Fruit fly (Drosophila melanogaster) whole organism, embryonic: Measurements from ENCODE around the gene CG18268.

Experiments used
- Asciz ChIP-seq: fragments of 200-800 bp; sonication (Bioruptor generic); optimal IDR thresholded peaks from 2 replicates; lab custom pipeline; 2017; ENCODE audit warnings: missing biosample characterization, mild to moderate bottlenecking, missing genetic modification characterization, missing genetic modification reagents
- BtbVII ChIP-seq: fragments of 200-800 bp; sonication (Bioruptor generic); optimal IDR thresholded peaks from 3 replicates; lab custom pipeline; 2017; ENCODE audit warnings: missing biosample characterization, mild to moderate bottlenecking, missing genetic modification characterization
- C15 ChIP-seq: fragments of 200-800 bp; sonication (Bioruptor generic); IDR thresholded peaks from 3 replicates; pipeline ENCODE4 v1.3.6; 2022; ENCODE audit warnings: missing biosample characterization, missing genetic modification characterization
- CG11247 ChIP-seq: fragments of 200-800 bp; sonication (Bioruptor generic); IDR thresholded peaks from 2 replicates; pipeline ENCODE4 v1.3.6; 2022; ENCODE audit warnings: missing biosample characterization, missing genetic modification characterization
- CG11695 ChIP-seq: fragments of 200-800 bp; sonication (Bioruptor generic); IDR thresholded peaks from 3 replicates; pipeline ENCODE4 v1.3.6; 2022; ENCODE audit warnings: missing biosample characterization, missing genetic modification characterization
- CG12104 ChIP-seq: fragments of 200-800 bp; sonication (Bioruptor generic); optimal IDR thresholded peaks from 3 replicates; lab custom pipeline; 2016; ENCODE audit warnings: missing biosample characterization, missing genetic modification characterization
- CG13775 ChIP-seq: fragments of 200-800 bp; sonication (Bioruptor generic); optimal IDR thresholded peaks from 3 replicates; lab custom pipeline; 2017; ENCODE audit warnings: missing biosample characterization, mild to moderate bottlenecking, missing genetic modification characterization
- CG15479 ChIP-seq: fragments of 200-800 bp; sonication (Bioruptor generic); optimal IDR thresholded peaks from 3 replicates; lab custom pipeline; 2019; ENCODE audit warnings: missing biosample characterization, mild to moderate bottlenecking, missing genetic modification characterization, moderate library complexity
- CG15514 ChIP-seq: fragments of 200-800 bp; sonication (Bioruptor generic); optimal IDR thresholded peaks from 3 replicates; lab custom pipeline; 2017; ENCODE audit warnings: missing biosample characterization, missing genetic modification characterization, mild to moderate bottlenecking, moderate library complexity, missing genetic modification reagents
- CG17568 ChIP-seq: fragments of 200-800 bp; sonication (Bioruptor generic); optimal IDR thresholded peaks from 2 replicates; lab custom pipeline; 2018; ENCODE audit warnings: missing biosample characterization, mild to moderate bottlenecking, missing genetic modification characterization, moderate library complexity
- CG17612 ChIP-seq: fragments of 200-800 bp; sonication (Bioruptor generic); IDR thresholded peaks from 2 replicates; pipeline ENCODE4 v1.3.6; 2022; ENCODE audit warnings: missing biosample characterization, missing genetic modification characterization
- CG17912 ChIP-seq: fragments of 200-800 bp; sonication (Bioruptor generic); optimal IDR thresholded peaks from 2 replicates; lab custom pipeline; 2018; ENCODE audit warnings: missing biosample characterization, mild to moderate bottlenecking, missing genetic modification characterization
- CG2875 ChIP-seq: fragments of 200-800 bp; sonication (Bioruptor generic); optimal IDR thresholded peaks from 2 replicates; lab custom pipeline; 2017; ENCODE audit warnings: missing biosample characterization, mild to moderate bottlenecking, missing genetic modification characterization, missing genetic modification reagents
- CG31365 ChIP-seq: fragments of 200-800 bp; sonication (Bioruptor generic); optimal IDR thresholded peaks from 2 replicates; lab custom pipeline; 2018; ENCODE audit warnings: missing biosample characterization, mild to moderate bottlenecking, missing genetic modification characterization
- CG3281 ChIP-seq: fragments of 200-800 bp; sonication (Bioruptor generic); optimal IDR thresholded peaks from 3 replicates; lab custom pipeline; 2017; ENCODE audit warnings: missing biosample characterization, mild to moderate bottlenecking, missing genetic modification characterization
- CG4854 ChIP-seq: fragments of 200-800 bp; sonication (Bioruptor generic); optimal IDR thresholded peaks from 2 replicates; lab custom pipeline; 2016; ENCODE audit warnings: missing biosample characterization, missing genetic modification characterization, inconsistent platforms
- CG6854 ChIP-seq: fragments of 200-800 bp; sonication (Bioruptor generic); optimal IDR thresholded peaks from 3 replicates; lab custom pipeline; 2017; ENCODE audit warnings: missing biosample characterization, mild to moderate bottlenecking, missing genetic modification characterization
- CG7556 ChIP-seq: fragments of 200-800 bp; sonication (Bioruptor generic); optimal IDR thresholded peaks from 2 replicates; lab custom pipeline; 2017; ENCODE audit warnings: missing biosample characterization, mild to moderate bottlenecking, missing genetic modification characterization
- CG7839 ChIP-seq: fragments of 200-800 bp; sonication (Bioruptor generic); optimal IDR thresholded peaks from 3 replicates; lab custom pipeline; 2018; ENCODE audit warnings: missing biosample characterization, mild to moderate bottlenecking, missing genetic modification characterization, moderate library complexity
- CG8924 ChIP-seq: fragments of 200-800 bp; optimal IDR thresholded peaks from 3 replicates; lab custom pipeline; 2019; ENCODE audit warnings: missing biosample characterization, mild to moderate bottlenecking, missing genetic modification characterization, moderate library complexity
- CG9609 ChIP-seq: fragments of 200-800 bp; sonication (Bioruptor generic); optimal IDR thresholded peaks from 3 replicates; lab custom pipeline; 2016; ENCODE audit warnings: missing biosample characterization, missing genetic modification characterization
- H15 ChIP-seq: fragments of 200-800 bp; sonication (Bioruptor generic); IDR thresholded peaks from 3 replicates; pipeline ENCODE4 v1.3.6; 2022; ENCODE audit warnings: missing biosample characterization, missing genetic modification characterization
- HLH4C ChIP-seq: fragments of 200-800 bp; sonication (Bioruptor generic); IDR thresholded peaks from 3 replicates; pipeline ENCODE4 v1.3.6; 2022; ENCODE audit warnings: missing biosample characterization, missing genetic modification characterization; ENCODE audit not compliant: partially characterized antibody
- Hey ChIP-seq: fragments of 200-800 bp; sonication (Bioruptor generic); optimal IDR thresholded peaks from 3 replicates; lab custom pipeline; 2018; ENCODE audit warnings: missing biosample characterization, mild to moderate bottlenecking, missing genetic modification characterization
- Kr ChIP-seq: fragments of 200-800 bp; sonication (Bioruptor generic); optimal IDR thresholded peaks from 2 replicates; lab custom pipeline; 2017; ENCODE audit warnings: missing biosample characterization, mild to moderate bottlenecking, missing genetic modification characterization
- Lpt ChIP-seq: fragments of >200 bp; optimal IDR thresholded peaks from 2 replicates; lab custom pipeline; 2018; ENCODE audit warnings: missing biosample characterization, missing genetic modification characterization
- MESR4 ChIP-seq: fragments of 200-800 bp; sonication (Bioruptor generic); optimal IDR thresholded peaks from 2 replicates; lab custom pipeline; 2018; ENCODE audit warnings: missing biosample characterization, mild to moderate bottlenecking, missing genetic modification characterization, moderate library complexity
- Neu2 ChIP-seq: fragments of 200-800 bp; sonication (Bioruptor generic); optimal IDR thresholded peaks from 3 replicates; lab custom pipeline; 2016; ENCODE audit warnings: missing biosample characterization, missing genetic modification characterization, borderline replicate concordance
- Nf-YC ChIP-seq: fragments of 200-800 bp; optimal IDR thresholded peaks from 3 replicates; lab custom pipeline; 2019; ENCODE audit warnings: missing biosample characterization, mild to moderate bottlenecking, missing genetic modification characterization, moderate library complexity
- Poxn ChIP-seq: fragments of 200-800 bp; sonication (Bioruptor generic); IDR thresholded peaks from 2 replicates; pipeline ENCODE4 v1.3.6; 2022; ENCODE audit warnings: missing biosample characterization, missing genetic modification characterization
- Spps ChIP-seq: fragments of 200-800 bp; sonication (Bioruptor generic); optimal IDR thresholded peaks from 2 replicates; lab custom pipeline; 2018; ENCODE audit warnings: missing biosample characterization, mild to moderate bottlenecking, missing genetic modification characterization
- Sry-δ ChIP-seq: fragments of 200-800 bp; sonication (Bioruptor generic); optimal IDR thresholded peaks from 2 replicates; lab custom pipeline; 2016; ENCODE audit warnings: missing biosample characterization, missing genetic modification characterization
- Usf ChIP-seq: fragments of 200-800 bp; sonication (Bioruptor generic); optimal IDR thresholded peaks from 2 replicates; lab custom pipeline; 2017; ENCODE audit warnings: missing genotype, missing biosample characterization, missing genetic modification characterization
- Xrp1 ChIP-seq: fragments of 200-800 bp; sonication (Bioruptor generic); IDR thresholded peaks from 2 replicates; pipeline ENCODE4 v1.3.6; 2022; ENCODE audit warnings: missing biosample characterization, missing genetic modification characterization
- bab2 ChIP-seq: fragments of 200-800 bp; sonication (Bioruptor generic); optimal IDR thresholded peaks from 2 replicates; lab custom pipeline; 2016; ENCODE audit warnings: missing biosample characterization, missing genetic modification characterization
- br ChIP-seq: fragments of >200 bp; optimal IDR thresholded peaks from 2 replicates; lab custom pipeline; 2017
- corto ChIP-seq: fragments of 200-800 bp; sonication (Bioruptor generic); optimal IDR thresholded peaks from 2 replicates; lab custom pipeline; 2016; ENCODE audit warnings: missing biosample characterization, mild to moderate bottlenecking, missing genetic modification characterization, moderate library complexity
- dysf ChIP-seq: fragments of 200-800 bp; sonication (Bioruptor generic); IDR thresholded peaks from 3 replicates; pipeline ENCODE4 v1.3.6; 2022; ENCODE audit warnings: missing biosample characterization, missing genetic modification characterization
- en ChIP-seq: fragments of 200-800 bp; sonication (Bioruptor generic); optimal IDR thresholded peaks from 2 replicates; lab custom pipeline; 2016; ENCODE audit warnings: missing biosample characterization, missing genetic modification characterization
- hb ChIP-seq: fragments of 200-800 bp; sonication (Bioruptor generic); IDR thresholded peaks from 3 replicates; pipeline ENCODE4 v1.3.6; 2022; ENCODE audit warnings: missing biosample characterization, missing genetic modification characterization; ENCODE audit not compliant: partially characterized antibody
- hth ChIP-seq: fragments of >200 bp; optimal IDR thresholded peaks from 2 replicates; lab custom pipeline; 2017; ENCODE audit warnings: inconsistent platforms
- jumu ChIP-seq: fragments of 200-800 bp; sonication (Bioruptor generic); optimal IDR thresholded peaks from 3 replicates; lab custom pipeline; 2016; ENCODE audit warnings: missing biosample characterization, missing genetic modification characterization
- lola ChIP-seq, 3 experiments: fragments of >200 bp in 2 of 3; fragments of 200-800 bp in 1 of 3; sonication (Bioruptor generic) in 1 of 3; optimal IDR thresholded peaks; 2 replicates each; lab custom pipeline; 2017 to 2019; ENCODE audit warnings: missing biosample characterization in 3 of 3, missing genetic modification characterization in 3 of 3, mild to moderate bottlenecking in 1 of 3, moderate library complexity in 1 of 3
- pan ChIP-seq, 4 experiments: fragments of >200 bp in 3 of 4; fragments of 200-800 bp in 1 of 4; sonication (Bioruptor generic) in 1 of 4; optimal IDR thresholded peaks in 3 of 4; IDR thresholded peaks in 1 of 4; 2 replicates each; pipeline versions ENCODE4 v1.3.6 to Lab custom; 2017 to 2022; ENCODE audit warnings: missing biosample characterization in 2 of 4, missing genetic modification characterization in 2 of 4, mixed read lengths in 1 of 4
- peb ChIP-seq: fragments of 200-800 bp; sonication (Bioruptor generic); IDR thresholded peaks from 2 replicates; pipeline ENCODE4 v1.3.6; 2022; ENCODE audit warnings: missing biosample characterization, missing genetic modification characterization
- pnt ChIP-seq: fragments of 200-800 bp; sonication (Bioruptor generic); optimal IDR thresholded peaks from 3 replicates; lab custom pipeline; 2016; ENCODE audit warnings: missing biosample characterization, missing genetic modification characterization
- pum ChIP-seq: fragments of 200-800 bp; sonication (Bioruptor generic); optimal IDR thresholded peaks from 2 replicates; lab custom pipeline; 2016; ENCODE audit warnings: missing biosample characterization, missing genetic modification characterization
- repo ChIP-seq: fragments of 200-800 bp; sonication (Bioruptor generic); optimal IDR thresholded peaks from 2 replicates; lab custom pipeline; 2016; ENCODE audit warnings: missing biosample characterization, missing genetic modification characterization
- sqz ChIP-seq: fragments of 200-800 bp; sonication (Bioruptor generic); optimal IDR thresholded peaks from 3 replicates; lab custom pipeline; 2018; ENCODE audit warnings: missing biosample characterization, mild to moderate bottlenecking, missing genetic modification characterization
- toy ChIP-seq: fragments of 200-800 bp; sonication (Bioruptor generic); IDR thresholded peaks from 2 replicates; pipeline ENCODE4 v1.3.6; 2022; ENCODE audit warnings: missing biosample characterization, missing genetic modification characterization

The CG18268 gene

DNA sequence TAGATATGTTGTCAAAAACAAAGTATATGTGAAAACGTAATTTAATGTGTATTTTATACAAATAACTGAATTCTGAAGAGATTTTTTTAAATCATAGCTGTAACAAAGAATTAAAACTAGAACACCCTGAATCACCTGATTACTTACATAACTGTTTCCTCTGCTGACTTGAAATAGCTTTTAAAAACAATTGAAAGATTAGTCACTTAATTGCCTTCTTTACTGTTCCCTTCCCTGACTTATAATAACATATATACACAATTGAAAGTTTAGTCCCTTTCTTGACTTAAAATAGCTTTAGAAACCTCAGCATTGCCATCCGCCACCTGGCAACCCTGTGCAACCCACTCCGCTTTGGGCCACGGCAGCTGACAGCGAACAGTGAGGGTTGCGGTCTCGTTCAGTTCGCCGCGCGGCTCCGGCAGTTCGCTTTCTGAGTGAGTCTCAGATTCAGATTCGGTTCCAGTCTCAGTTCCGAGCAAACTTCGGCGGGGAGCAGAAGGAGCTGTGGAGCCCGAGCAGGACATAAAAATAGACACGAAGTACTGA is 9.8 kb upstream of the CG18268 start, which contains the start of gene CG34384 (continued):
- no peak for TF ChIP-seq br (lab: Kevin White, UChicago)
- peak; percentile 57; the same call in 1 of the 2 replicates for TF ChIP-seq Xrp1 (GFP tag; lab: Robert Waterston, UW)
- peak; percentile 58; the same call in 2 of the 3 replicates for TF ChIP-seq dysf (GFP tag; lab: Robert Waterston, UW)
- TF ChIP-seq bab2 (GFP tag; lab: Kevin White, UChicago) = peak; percentile 38
- 0 out of 3 replicates have a peak, but pooled peaks have one; percentile 38 for TF ChIP-seq CG11695 (GFP tag; lab: Robert Waterston, UW)
- TF ChIP-seq peb (GFP tag; lab: Robert Waterston, UW) = no peak
- no peak for TF ChIP-seq CG11247 (GFP tag; lab: Robert Waterston, UW)
- TF ChIP-seq CG17612 (GFP tag; lab: Robert Waterston, UW) = no peak
- TF ChIP-seq Spps (tag; lab: Kevin White, UChicago) = no peak
- TF ChIP-seq CG15479 = no peak
- TF ChIP-seq Lpt (GFP tag; lab: Kevin White, UChicago) = no peak
- no peak for TF ChIP-seq sqz (GFP tag; lab: Kevin White, UChicago)
- no peak for TF ChIP-seq repo
- no peak for TF ChIP-seq toy
- no peak for TF ChIP-seq MESR4 (GFP tag; lab: Kevin White, UChicago)
- TF ChIP-seq Kr (GFP tag; lab: Kevin White, UChicago) = no peak
- peak; percentile 38 for TF ChIP-seq pnt (GFP tag; lab: Kevin White, UChicago)
- TF ChIP-seq CG9609 = peak; percentile 27
- peak; percentile 86 for TF ChIP-seq CG15514 (GFP tag; lab: Kevin White, UChicago)
- TF ChIP-seq CG8924 (tag; lab: Kevin White, UChicago) = peak; percentile 61
- TF ChIP-seq pan (optimal IDR thresholded peaks at IDR 0.05; lab: Kevin White, UChicago) = no peak
- no peak for TF ChIP-seq pan (GFP tag; optimal IDR thresholded peaks at IDR 0.05 in 1 of 2, IDR thresholded peaks at IDR 0.05 in 1 of 2)
- TF ChIP-seq pum = peak; percentile 31
- peak; percentile 56 for TF ChIP-seq CG13775 (GFP tag; lab: Kevin White, UChicago)
- TF ChIP-seq CG2875 (GFP tag; lab: Kevin White, UChicago) = no peak
- no peak for TF ChIP-seq Neu2 (GFP tag; lab: Kevin White, UChicago)
- TF ChIP-seq lola (GFP tag; optimal IDR thresholded peaks at IDR 0.05; lab: Kevin White, UChicago) = no peak
- peak; percentile 65 for TF ChIP-seq CG6854 (GFP tag; lab: Kevin White, UChicago)
- peak; percentile 45 for TF ChIP-seq jumu
- peak; percentile 80 for TF ChIP-seq CG3281 (GFP tag; lab: Kevin White, UChicago)
- no peak for TF ChIP-seq HLH4C
- no peak for TF ChIP-seq Asciz (GFP tag; lab: Kevin White, UChicago)
- no peak for TF ChIP-seq Poxn
- TF ChIP-seq Sry-δ = peak; percentile 21
- TF ChIP-seq CG7556 = peak; percentile 93
- peak; percentile 60 for TF ChIP-seq CG7839 (tag; lab: Kevin White, UChicago)
- TF ChIP-seq CG17568 (GFP tag; lab: Kevin White, UChicago) = no peak
- no peak for TF ChIP-seq hb (GFP tag; lab: Robert Waterston, UW)
- TF ChIP-seq Hey = no peak
- TF ChIP-seq CG12104 (GFP tag; lab: Kevin White, UChicago) = peak; percentile 72
- TF ChIP-seq C15 (GFP tag; lab: Robert Waterston, UW) = no peak
- peak; percentile 5 for TF ChIP-seq CG4854 (GFP tag; lab: Kevin White, UChicago)
- TF ChIP-seq H15 = no peak
- peak; percentile 17 for TF ChIP-seq en
- no peak for TF ChIP-seq CG17912 (GFP tag; lab: Kevin White, UChicago)
- TF ChIP-seq Usf (GFP tag; lab: Kevin White, UChicago) = peak; percentile 13
- TF ChIP-seq corto (GFP tag; lab: Kevin White, UChicago) = no peak
- peak; percentile 66 for TF ChIP-seq Nf-YC (tag; lab: Kevin White, UChicago)
- no peak for TF ChIP-seq CG31365
- TF ChIP-seq BtbVII (GFP tag; lab: Kevin White, UChicago) = peak; percentile 71
- no peak for TF ChIP-seq hth (lab: Kevin White, UChicago)
